Worm (Caenorhabditis elegans) whole organism, L3 larva: Measurements from ENCODE around the gene M01H9.10.

ENCODE experiments used
- fkh-10 ChIP-seq: sonication (generic microtip); optimal IDR thresholded peaks from 2 replicates; lab custom pipeline; 2017; ENCODE audit warnings: missing biosample characterization, missing genetic modification reagents, missing genetic modification characterization
- lin-39 ChIP-seq: fragments of 150-350 bp; optimal IDR thresholded peaks from 2 replicates; lab custom pipeline; 2018; ENCODE audit warnings: missing biosample characterization, missing genetic modification reagents, missing genetic modification characterization

DNA sequence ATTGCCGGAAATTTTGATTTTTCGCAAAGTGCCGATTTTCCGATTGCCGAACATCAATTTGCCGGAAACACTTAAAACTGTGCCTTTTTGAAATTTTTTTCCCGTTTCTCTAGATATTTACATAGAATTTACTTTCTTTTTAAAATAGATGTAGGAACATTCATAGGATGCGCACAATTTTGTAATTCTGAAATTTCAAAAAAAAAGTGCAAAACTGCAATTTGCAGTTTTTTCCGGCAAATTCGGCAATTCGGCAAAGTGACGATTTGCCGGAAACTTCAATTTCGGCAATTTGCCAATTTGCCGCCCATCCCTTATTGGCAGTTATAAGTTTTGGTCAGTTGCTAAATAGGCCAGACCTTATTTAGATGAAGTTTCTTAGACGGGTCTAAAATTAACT is 23.3 kb downstream of the M01H9.10 start:
- TF ChIP-seq fkh-10 (GFP tag; lab: Kevin White, UChicago), result no peak
- TF ChIP-seq lin-39, result no peak
